Fruit fly (Drosophila melanogaster) whole organism, embryonic: ENCODE measurements around the gene MBD-like.
A peak's percentile ranks its signal among the peaks of the same experiment; 100 is the strongest.

Source experiments
- Blimp-1 ChIP-seq: fragments of 200-800 bp; sonication (Bioruptor generic); optimal IDR thresholded peaks from 3 replicates; lab custom pipeline; 2018; ENCODE audit warnings: missing biosample characterization, missing genetic modification characterization, mild to moderate bottlenecking, moderate library complexity, missing genetic modification reagents
- CG10147 ChIP-seq: fragments of 200-800 bp; sonication (Bioruptor generic); optimal IDR thresholded peaks from 2 replicates; lab custom pipeline; 2019; ENCODE audit warnings: missing biosample characterization, mild to moderate bottlenecking, missing genetic modification characterization, moderate library complexity
- CG10267 ChIP-seq: fragments of 200-800 bp; sonication (Bioruptor generic); optimal IDR thresholded peaks from 2 replicates; lab custom pipeline; 2018; ENCODE audit warnings: missing biosample characterization, mild to moderate bottlenecking, missing genetic modification characterization, moderate library complexity
- CG10366 ChIP-seq: fragments of 200-800 bp; sonication (Bioruptor generic); IDR thresholded peaks from 2 replicates; pipeline ENCODE4 v1.3.6; 2022; ENCODE audit warnings: missing biosample characterization, missing genetic modification characterization
- CG11560 ChIP-seq: fragments of 200-800 bp; sonication (Bioruptor generic); IDR thresholded peaks from 3 replicates; pipeline ENCODE4 v1.3.6; 2022; ENCODE audit warnings: missing biosample characterization, missing genetic modification characterization
- CG1233 ChIP-seq: fragments of 200-800 bp; sonication (Bioruptor generic); optimal IDR thresholded peaks from 4 replicates; lab custom pipeline; 2018; ENCODE audit warnings: missing biosample characterization, mild to moderate bottlenecking, missing genetic modification characterization
- CG14050 ChIP-seq: fragments of 200-800 bp; sonication (Bioruptor generic); IDR thresholded peaks from 3 replicates; pipeline ENCODE4 v1.3.6; 2022; ENCODE audit warnings: missing biosample characterization, missing genetic modification characterization
- CG14667 ChIP-seq: fragments of 200-800 bp; sonication (Bioruptor generic); IDR thresholded peaks from 2 replicates; pipeline ENCODE4 v1.3.6; 2022; ENCODE audit warnings: missing biosample characterization, missing genetic modification characterization
- CG1529 ChIP-seq: fragments of 200-800 bp; sonication (Bioruptor generic); optimal IDR thresholded peaks from 3 replicates; lab custom pipeline; 2018; ENCODE audit warnings: missing biosample characterization, missing genetic modification characterization
- CG15601 ChIP-seq: fragments of 200-800 bp; sonication (Bioruptor generic); optimal IDR thresholded peaks from 3 replicates; lab custom pipeline; 2019; ENCODE audit warnings: missing biosample characterization, mild to moderate bottlenecking, missing genetic modification characterization, moderate library complexity
- CG1602 ChIP-seq: fragments of 200-800 bp; sonication (Bioruptor generic); optimal IDR thresholded peaks from 3 replicates; lab custom pipeline; 2016; ENCODE audit warnings: missing biosample characterization, missing genetic modification characterization
- CG16779 ChIP-seq: fragments of 200-800 bp; sonication (Bioruptor generic); IDR thresholded peaks from 2 replicates; pipeline ENCODE4 v1.3.6; 2022; ENCODE audit warnings: missing biosample characterization, missing genetic modification characterization
- CG17829 ChIP-seq: fragments of 200-800 bp; optimal IDR thresholded peaks from 2 replicates; lab custom pipeline; 2019; ENCODE audit warnings: missing biosample characterization, mild to moderate bottlenecking, missing genetic modification characterization, moderate library complexity
- CG2875 ChIP-seq: fragments of 200-800 bp; sonication (Bioruptor generic); optimal IDR thresholded peaks from 2 replicates; lab custom pipeline; 2017; ENCODE audit warnings: missing biosample characterization, mild to moderate bottlenecking, missing genetic modification characterization, missing genetic modification reagents
- CG31365 ChIP-seq: fragments of 200-800 bp; sonication (Bioruptor generic); optimal IDR thresholded peaks from 2 replicates; lab custom pipeline; 2018; ENCODE audit warnings: missing biosample characterization, mild to moderate bottlenecking, missing genetic modification characterization
- CG43689 ChIP-seq: fragments of 200-800 bp; sonication (Bioruptor generic); IDR thresholded peaks from 2 replicates; pipeline ENCODE4 v1.3.6; 2022; ENCODE audit warnings: missing biosample characterization, missing genetic modification characterization
- CG4707 ChIP-seq: fragments of 200-800 bp; sonication (Bioruptor generic); optimal IDR thresholded peaks from 2 replicates; lab custom pipeline; 2018; ENCODE audit warnings: missing biosample characterization, mild to moderate bottlenecking, missing genetic modification characterization, moderate library complexity
- CG6765 ChIP-seq: fragments of 200-800 bp; sonication (Bioruptor generic); optimal IDR thresholded peaks from 3 replicates; lab custom pipeline; 2017; ENCODE audit warnings: missing biosample characterization, mild to moderate bottlenecking, missing genetic modification characterization
- CG7556 ChIP-seq: fragments of 200-800 bp; sonication (Bioruptor generic); optimal IDR thresholded peaks from 2 replicates; lab custom pipeline; 2017; ENCODE audit warnings: missing biosample characterization, mild to moderate bottlenecking, missing genetic modification characterization
- CG8359 ChIP-seq: fragments of 200-800 bp; sonication (Bioruptor generic); optimal IDR thresholded peaks from 2 replicates; lab custom pipeline; 2017; ENCODE audit warnings: missing biosample characterization, mild to moderate bottlenecking, missing genetic modification characterization, borderline replicate concordance
- D19A ChIP-seq: fragments of 200-800 bp; optimal IDR thresholded peaks from 3 replicates; lab custom pipeline; 2019; ENCODE audit warnings: missing biosample characterization, mild to moderate bottlenecking, missing genetic modification characterization, moderate library complexity
- Dad ChIP-seq: fragments of 200-800 bp; sonication (Bioruptor generic); optimal IDR thresholded peaks from 3 replicates; lab custom pipeline; 2016; ENCODE audit warnings: missing biosample characterization, missing genetic modification characterization
- Doc3 ChIP-seq: fragments of 200-800 bp; sonication (Bioruptor generic); IDR thresholded peaks from 3 replicates; pipeline ENCODE4 v1.3.6; 2022; ENCODE audit warnings: missing biosample characterization, missing genetic modification characterization; ENCODE audit not compliant: partially characterized antibody
- Drgx ChIP-seq: fragments of 200-800 bp; sonication (Bioruptor generic); IDR thresholded peaks from 2 replicates; pipeline ENCODE4 v1.3.6; 2022; ENCODE audit warnings: missing biosample characterization, missing genetic modification characterization
- Ets97D ChIP-seq: fragments of 200-800 bp; sonication (Bioruptor generic); optimal IDR thresholded peaks from 3 replicates; lab custom pipeline; 2016; ENCODE audit warnings: missing biosample characterization, missing genetic modification characterization
- Hsf ChIP-seq: fragments of 200-800 bp; sonication (Bioruptor generic); optimal IDR thresholded peaks from 3 replicates; lab custom pipeline; 2016; ENCODE audit warnings: missing biosample characterization, missing genetic modification characterization
- NC2β ChIP-seq: fragments of 200-800 bp; sonication (Bioruptor generic); optimal IDR thresholded peaks from 2 replicates; lab custom pipeline; 2016; ENCODE audit warnings: missing biosample characterization, missing genetic modification characterization
- Nf-YB ChIP-seq: fragments of 200-800 bp; sonication (Bioruptor generic); optimal IDR thresholded peaks from 3 replicates; lab custom pipeline; 2019; ENCODE audit warnings: missing biosample characterization, mild to moderate bottlenecking, missing genetic modification characterization, moderate library complexity
- Ptx1 ChIP-seq: fragments of 200-800 bp; sonication (Bioruptor generic); IDR thresholded peaks from 2 replicates; pipeline ENCODE4 v1.3.6; 2022; ENCODE audit warnings: missing biosample characterization, missing genetic modification characterization
- Sox102F ChIP-seq: fragments of 200-800 bp; sonication (Bioruptor generic); optimal IDR thresholded peaks from 2 replicates; lab custom pipeline; 2018; ENCODE audit warnings: missing biosample characterization, mild to moderate bottlenecking, missing genetic modification characterization, moderate library complexity
- Sry-δ ChIP-seq: fragments of 200-800 bp; sonication (Bioruptor generic); optimal IDR thresholded peaks from 2 replicates; lab custom pipeline; 2016; ENCODE audit warnings: missing biosample characterization, missing genetic modification characterization
- Ssrp ChIP-seq: fragments of 200-800 bp; sonication (Bioruptor generic); optimal IDR thresholded peaks from 2 replicates; lab custom pipeline; 2018; ENCODE audit warnings: missing biosample characterization, mild to moderate bottlenecking, missing genetic modification characterization, moderate library complexity
- ato ChIP-seq: fragments of 200-800 bp; sonication (Bioruptor generic); IDR thresholded peaks from 2 replicates; pipeline ENCODE4 v1.3.6; 2022; ENCODE audit warnings: missing biosample characterization, missing genetic modification characterization; ENCODE audit not compliant: partially characterized antibody
- az2 ChIP-seq: fragments of 200-800 bp; sonication (Bioruptor generic); optimal IDR thresholded peaks from 3 replicates; lab custom pipeline; 2016; ENCODE audit warnings: missing biosample characterization, missing genetic modification characterization
- bcd ChIP-seq: fragments of 200-800 bp; sonication (Bioruptor generic); optimal IDR thresholded peaks from 2 replicates; lab custom pipeline; 2017; ENCODE audit warnings: missing biosample characterization, mild to moderate bottlenecking, missing genetic modification characterization
- bowl ChIP-seq: fragments of 200-800 bp; sonication (Bioruptor generic); IDR thresholded peaks from 2 replicates; pipeline ENCODE4 v1.3.6; 2022; ENCODE audit warnings: missing biosample characterization, missing genetic modification characterization
- btn ChIP-seq: fragments of 200-800 bp; sonication (Bioruptor generic); optimal IDR thresholded peaks from 2 replicates; lab custom pipeline; 2016; ENCODE audit warnings: missing biosample characterization, missing genetic modification characterization
- ci ChIP-seq: fragments of 200-800 bp; sonication (Bioruptor generic); IDR thresholded peaks from 3 replicates; pipeline ENCODE4 v1.3.6; 2022; ENCODE audit warnings: missing biosample characterization, missing genetic modification characterization
- dan ChIP-seq: fragments of 200-800 bp; sonication (Bioruptor generic); IDR thresholded peaks from 2 replicates; pipeline ENCODE4 v1.3.6; 2022; ENCODE audit warnings: missing biosample characterization, missing genetic modification characterization
- dmrt99B ChIP-seq: fragments of 200-800 bp; sonication (Bioruptor generic); optimal IDR thresholded peaks from 2 replicates; lab custom pipeline; 2018; ENCODE audit warnings: missing biosample characterization, mild to moderate bottlenecking, missing genetic modification characterization, moderate library complexity
- dysf ChIP-seq: fragments of 200-800 bp; sonication (Bioruptor generic); IDR thresholded peaks from 3 replicates; pipeline ENCODE4 v1.3.6; 2022; ENCODE audit warnings: missing biosample characterization, missing genetic modification characterization
- jing ChIP-seq: fragments of 200-800 bp; sonication (Bioruptor generic); optimal IDR thresholded peaks from 2 replicates; lab custom pipeline; 2018; ENCODE audit warnings: missing biosample characterization, mild to moderate bottlenecking, missing genetic modification characterization
- oc ChIP-seq: fragments of 200-800 bp; sonication (Bioruptor generic); optimal IDR thresholded peaks from 2 replicates; lab custom pipeline; 2018; ENCODE audit warnings: missing biosample characterization, mild to moderate bottlenecking, missing genetic modification characterization, moderate library complexity
- pfk ChIP-seq: fragments of 200-800 bp; sonication (Bioruptor generic); optimal IDR thresholded peaks from 2 replicates; lab custom pipeline; 2018; ENCODE audit warnings: missing biosample characterization, mild to moderate bottlenecking, missing genetic modification characterization, moderate library complexity
- prd ChIP-seq, 3 experiments: fragments of >200 bp in 2 of 3; fragments of 200-800 bp in 1 of 3; sonication (Bioruptor generic) in 1 of 3; optimal IDR thresholded peaks in 2 of 3; IDR thresholded peaks in 1 of 3; 2 replicates in 2 of 3; 3 replicates in 1 of 3; pipeline versions ENCODE4 v1.3.6 to Lab custom; 2017 to 2022; ENCODE audit warnings: missing biosample characterization in 1 of 3, missing genetic modification characterization in 1 of 3
- pros ChIP-seq: fragments of 200-800 bp; sonication (Bioruptor generic); optimal IDR thresholded peaks from 3 replicates; lab custom pipeline; 2019; ENCODE audit warnings: missing biosample characterization, mild to moderate bottlenecking, missing genetic modification characterization, moderate library complexity
- sisA ChIP-seq: fragments of 200-800 bp; sonication (Bioruptor generic); IDR thresholded peaks from 2 replicates; pipeline ENCODE4 v1.3.6; 2022; ENCODE audit warnings: missing biosample characterization, missing genetic modification characterization
- stwl ChIP-seq: fragments of 200-800 bp; sonication (Bioruptor generic); optimal IDR thresholded peaks from 3 replicates; lab custom pipeline; 2018; ENCODE audit warnings: missing biosample characterization, mild to moderate bottlenecking, missing genetic modification characterization, moderate library complexity
- tap ChIP-seq: fragments of 200-800 bp; optimal IDR thresholded peaks from 3 replicates; lab custom pipeline; 2019; ENCODE audit warnings: missing biosample characterization, mild to moderate bottlenecking, missing genetic modification characterization, moderate library complexity
- vnd ChIP-seq: fragments of 200-800 bp; sonication (Bioruptor generic); IDR thresholded peaks from 3 replicates; pipeline ENCODE4 v1.3.6; 2022; ENCODE audit warnings: missing biosample characterization, missing genetic modification characterization; ENCODE audit not compliant: partially characterized antibody

The MBD-like gene

dm6 chr3R:9598099-9598498 lies 38.5 kb downstream of the MBD-like start (continued):
- TF ChIP-seq CG31365 (tag; lab: Kevin White, UChicago) = no peak
- TF ChIP-seq CG43689 (GFP tag; lab: Robert Waterston, UW) = no peak
- TF ChIP-seq tap (tag; lab: Kevin White, UChicago) = peak; percentile 38
- peak; percentile 75; the same call in 2 of the 3 replicates for TF ChIP-seq ci (GFP tag; lab: Robert Waterston, UW)
- TF ChIP-seq Ssrp (tag; lab: Kevin White, UChicago) = peak; percentile 65
- peak; percentile 25 for TF ChIP-seq Sry-δ (GFP tag; lab: Kevin White, UChicago)
- TF ChIP-seq CG14667 (GFP tag; lab: Robert Waterston, UW) = no peak
- TF ChIP-seq CG17829 (tag; lab: Kevin White, UChicago) = peak; percentile 68
- no peak for TF ChIP-seq Ets97D
- peak; percentile 40 for TF ChIP-seq NC2β
- peak; percentile 53 for TF ChIP-seq CG8359 (GFP tag; lab: Kevin White, UChicago)
- TF ChIP-seq dmrt99B (tag; lab: Kevin White, UChicago) = peak; percentile 71
- TF ChIP-seq bowl = no peak
- TF ChIP-seq CG7556 (GFP tag; lab: Kevin White, UChicago) = peak; percentile 28
- TF ChIP-seq CG11560 (tag; lab: Robert Waterston, UW) = no peak
- peak; percentile 73 for TF ChIP-seq Drgx (GFP tag; lab: Robert Waterston, UW)
- TF ChIP-seq dan (GFP tag; lab: Robert Waterston, UW) = no peak
- TF ChIP-seq pfk (GFP tag; lab: Kevin White, UChicago) = no peak
- TF ChIP-seq az2 (GFP tag; lab: Kevin White, UChicago) = peak; percentile 59
- TF ChIP-seq Nf-YB (GFP tag; lab: Kevin White, UChicago) = no peak
- TF ChIP-seq Ptx1 (GFP tag; lab: Robert Waterston, UW) = peak; percentile 54
- no peak for TF ChIP-seq Dad (GFP tag; lab: Kevin White, UChicago)
- TF ChIP-seq stwl (tag; lab: Kevin White, UChicago) = no peak
- no peak for TF ChIP-seq vnd
- peak; percentile 54 for TF ChIP-seq jing (GFP tag; lab: Kevin White, UChicago)
- no peak for TF ChIP-seq CG1233 (GFP tag; lab: Kevin White, UChicago)
- peak; percentile 58; the same call in 1 of the 2 replicates for TF ChIP-seq sisA (GFP tag; lab: Robert Waterston, UW)
- peak; percentile 77 for TF ChIP-seq Sox102F (GFP tag; lab: Kevin White, UChicago)
- TF ChIP-seq dysf (GFP tag; lab: Robert Waterston, UW) = peak; percentile 55; the same call in 1 of the 3 replicates
- TF ChIP-seq CG6765 (GFP tag; lab: Kevin White, UChicago) = no peak
- peak; percentile 55 for TF ChIP-seq bcd
- no peak for TF ChIP-seq CG16779
- no peak for TF ChIP-seq btn (GFP tag; lab: Kevin White, UChicago)
- TF ChIP-seq prd (optimal IDR thresholded peaks at IDR 0.05; lab: Kevin White, UChicago) = no peak
- peak; percentile 51; the same call in 1 of the 3 replicates for TF ChIP-seq prd (GFP tag; IDR thresholded peaks at IDR 0.05; lab: Robert Waterston, UW)
- TF ChIP-seq CG4707 = peak; percentile 42
- peak; percentile 44 for TF ChIP-seq oc (tag; lab: Kevin White, UChicago)
- no peak for TF ChIP-seq CG10147 (GFP tag; lab: Kevin White, UChicago)
- TF ChIP-seq pros (GFP tag; lab: Kevin White, UChicago) = no peak
- peak; percentile 74 for TF ChIP-seq Blimp-1 (GFP tag; lab: Kevin White, UChicago)
- TF ChIP-seq CG10267 = peak; percentile 45
- TF ChIP-seq ato (GFP tag; lab: Robert Waterston, UW) = no peak
- no peak for TF ChIP-seq Doc3 (GFP tag; lab: Robert Waterston, UW)
- peak; percentile 54 for TF ChIP-seq D19A
- TF ChIP-seq Hsf (GFP tag; lab: Kevin White, UChicago) = peak; percentile 36
- peak; percentile 52 for TF ChIP-seq CG1529 (GFP tag; lab: Kevin White, UChicago)
- TF ChIP-seq CG14050 (GFP tag; lab: Robert Waterston, UW) = no peak
- peak; percentile 54 for TF ChIP-seq CG2875 (GFP tag; lab: Kevin White, UChicago)
- peak; percentile 38; the same call in 1 of the 2 replicates for TF ChIP-seq CG10366 (GFP tag; lab: Robert Waterston, UW)
- peak; percentile 49 for TF ChIP-seq CG1602 (GFP tag; lab: Kevin White, UChicago)
- peak; percentile 19 for TF ChIP-seq CG15601
